Worm (Caenorhabditis elegans) whole organism, L4 larva: Measurements from ENCODE around the gene C14B9.10.

Source experiments
- D1046.2 ChIP-seq: fragments of 200-800 bp; sonication (Bioruptor generic); IDR thresholded peaks from 2 replicates; pipeline ENCODE4 v1.3.6; 2022; ENCODE audit warnings: missing genetic modification characterization, missing compliant biosample characterization
- F26F4.8 ChIP-seq: fragments of 200-800 bp; sonication (Bioruptor generic); conservative IDR thresholded peaks from 2 replicates; pipeline ENCODE4 v1.3.6; 2022; ENCODE audit warnings: missing genetic modification characterization, missing compliant biosample characterization
- F37D6.2 ChIP-seq: sonication (generic microtip); optimal IDR thresholded peaks from 2 replicates; lab custom pipeline; 2016; ENCODE audit warnings: mild to moderate bottlenecking, missing genetic modification characterization, missing compliant biosample characterization
- F49E8.2 ChIP-seq: sonication (generic microtip); optimal IDR thresholded peaks from 2 replicates; lab custom pipeline; 2016; ENCODE audit warnings: missing compliant biosample characterization, mild to moderate bottlenecking, missing genetic modification characterization, borderline replicate concordance
- R02D3.7 ChIP-seq: fragments of 150-350 bp; sonication (generic microtip); optimal IDR thresholded peaks from 3 replicates; lab custom pipeline; 2014; ENCODE audit warnings: missing biosample characterization, missing genetic modification characterization
- T26A8.4 ChIP-seq: fragments of 200-800 bp; sonication (Bioruptor generic); IDR thresholded peaks from 2 replicates; pipeline ENCODE4 v1.3.6; 2022; ENCODE audit warnings: missing genetic modification characterization, missing compliant biosample characterization
- ZK337.2 ChIP-seq: fragments of 200-800 bp; sonication (Bioruptor generic); IDR thresholded peaks from 2 replicates; pipeline ENCODE4 v1.3.6; 2022; ENCODE audit warnings: missing genetic modification reagents, missing genetic modification characterization, missing compliant biosample characterization
- ZK546.5 ChIP-seq, 2 experiments: sonication (generic microtip); optimal IDR thresholded peaks; 2 replicates each; lab custom pipeline; 2017; ENCODE audit warnings: missing biosample characterization in 2 of 2, missing genetic modification characterization in 2 of 2
- aha-1 ChIP-seq: fragments of 150-350 bp; peaks from one replicate; lab custom pipeline; 2014; ENCODE audit warnings: missing biosample characterization, missing genetic modification characterization
- aly-2 ChIP-seq: sonication (generic microtip); optimal IDR thresholded peaks from 2 replicates; lab custom pipeline; 2018; ENCODE audit warnings: missing biosample characterization, missing genetic modification characterization
- attf-4 ChIP-seq: sonication (generic microtip); optimal IDR thresholded peaks from 3 replicates; lab custom pipeline; 2017; ENCODE audit warnings: missing biosample characterization, missing genetic modification characterization
- ceh-32 ChIP-seq: sonication (generic microtip); optimal IDR thresholded peaks from 2 replicates; lab custom pipeline; 2016; ENCODE audit warnings: mild to moderate bottlenecking, missing genetic modification characterization, missing compliant biosample characterization; ENCODE audit not compliant: poor library complexity
- ceh-82 ChIP-seq: sonication (generic microtip); optimal IDR thresholded peaks from 2 replicates; lab custom pipeline; 2017; ENCODE audit warnings: missing biosample characterization, missing genetic modification characterization
- ces-1 ChIP-seq: fragments of 150-350 bp; sonication (generic microtip); optimal IDR thresholded peaks from 4 replicates; lab custom pipeline; 2014; ENCODE audit warnings: missing biosample characterization, missing genetic modification reagents, missing genetic modification characterization
- ctbp-1 ChIP-seq: fragments of 200-800 bp; sonication (Bioruptor generic); IDR thresholded peaks from 2 replicates; pipeline ENCODE4 v1.3.6; 2022; ENCODE audit warnings: missing genetic modification reagents, missing genetic modification characterization, missing compliant biosample characterization
- daf-12 ChIP-seq: fragments of 150-350 bp; optimal IDR thresholded peaks from 2 replicates; lab custom pipeline; 2014; ENCODE audit warnings: missing biosample characterization, missing genetic modification reagents, missing genetic modification characterization
- daf-19 ChIP-seq: fragments of 200-800 bp; sonication (Bioruptor generic); conservative IDR thresholded peaks from 2 replicates; pipeline ENCODE4 v1.3.6; 2022; ENCODE audit warnings: missing genetic modification characterization, missing compliant biosample characterization
- daf-8 ChIP-seq: fragments of 200-800 bp; sonication (Bioruptor generic); IDR thresholded peaks from 2 replicates; pipeline ENCODE4 v1.3.6; 2022; ENCODE audit warnings: missing genetic modification characterization, missing compliant biosample characterization
- dmd-6 ChIP-seq: fragments of 200-800 bp; sonication (Bioruptor generic); IDR thresholded peaks from 2 replicates; pipeline ENCODE4 v1.3.6; 2022; ENCODE audit warnings: missing genetic modification reagents, missing genetic modification characterization, missing compliant biosample characterization
- dmd-8 ChIP-seq: fragments of 200-800 bp; sonication (Bioruptor generic); IDR thresholded peaks from 2 replicates; pipeline ENCODE4 v1.3.6; 2022; ENCODE audit warnings: missing genetic modification characterization, missing compliant biosample characterization
- egl-43 ChIP-seq: fragments of 200-800 bp; sonication (Bioruptor generic); IDR thresholded peaks from 2 replicates; pipeline ENCODE4 v1.3.6; 2022; ENCODE audit warnings: missing genetic modification reagents, missing genetic modification characterization, missing compliant biosample characterization
- hif-1 ChIP-seq, 2 experiments: sonication (generic microtip); optimal IDR thresholded peaks; 2 replicates each; lab custom pipeline; 2016 to 2017; ENCODE audit warnings: missing compliant biosample characterization in 2 of 2, missing genetic modification characterization in 2 of 2, missing genetic modification reagents in 2 of 2, missing genotype in 2 of 2, mild to moderate bottlenecking in 1 of 2
- hlh-11 ChIP-seq: fragments of 200-800 bp; sonication (Bioruptor generic); optimal IDR thresholded peaks from 2 replicates; lab custom pipeline; 2018; ENCODE audit warnings: mild to moderate bottlenecking, missing genetic modification characterization, missing compliant biosample characterization
- lim-7 ChIP-seq: fragments of 200-800 bp; sonication (Bioruptor generic); IDR thresholded peaks from 2 replicates; pipeline ENCODE4 v1.3.6; 2022; ENCODE audit warnings: missing genetic modification characterization, missing compliant biosample characterization
- lin-13 ChIP-seq: fragments of 150-350 bp; optimal IDR thresholded peaks from 2 replicates; lab custom pipeline; 2014; ENCODE audit warnings: missing biosample characterization, missing genetic modification reagents, missing genetic modification characterization
- lin-15B ChIP-seq: fragments of 150-350 bp; sonication (generic microtip); optimal IDR thresholded peaks from 3 replicates; lab custom pipeline; 2014; ENCODE audit warnings: missing biosample characterization, missing genetic modification characterization
- lir-3 ChIP-seq: sonication (generic microtip); optimal IDR thresholded peaks from 2 replicates; lab custom pipeline; 2016; ENCODE audit warnings: mild to moderate bottlenecking, missing genetic modification characterization, missing compliant biosample characterization
- madf-5 ChIP-seq, 2 experiments: fragments of 200-800 bp; sonication (Bioruptor generic); IDR thresholded peaks; 2 replicates each; pipeline ENCODE4 v1.3.6; 2022; ENCODE audit warnings: missing compliant biosample characterization in 2 of 2, missing genetic modification characterization in 2 of 2
- mdl-1 ChIP-seq, 2 experiments: fragments of 150-350 bp in 1 of 2; sonication (generic microtip) in 1 of 2; optimal IDR thresholded peaks; 2 replicates each; lab custom pipeline; 2014 to 2017; ENCODE audit warnings: missing biosample characterization in 2 of 2, missing genetic modification characterization in 2 of 2
- mdt-29 ChIP-seq: fragments of 200-800 bp; sonication (Bioruptor generic); IDR thresholded peaks from 2 replicates; pipeline ENCODE4 v1.3.6; 2022; ENCODE audit warnings: missing genetic modification reagents, missing genetic modification characterization, missing compliant biosample characterization
- mes-2 ChIP-seq: sonication (generic microtip); optimal IDR thresholded peaks from 2 replicates; lab custom pipeline; 2016; ENCODE audit warnings: missing genotype, mild to moderate bottlenecking, missing genetic modification characterization, missing compliant biosample characterization; ENCODE audit not compliant: poor library complexity, severe bottlenecking
- mxl-2 ChIP-seq: fragments of 200-800 bp; sonication (Bioruptor generic); conservative IDR thresholded peaks from 2 replicates; pipeline ENCODE4 v1.3.6; 2022; ENCODE audit warnings: missing genetic modification reagents, missing genetic modification characterization, missing compliant biosample characterization
- nhr-102 ChIP-seq: sonication (generic microtip); optimal IDR thresholded peaks from 2 replicates; lab custom pipeline; 2016; ENCODE audit warnings: mild to moderate bottlenecking, missing genetic modification characterization, moderate library complexity, missing compliant biosample characterization
- nhr-28 ChIP-seq: fragments of 150-350 bp; optimal IDR thresholded peaks from 2 replicates; lab custom pipeline; 2014; ENCODE audit warnings: missing biosample characterization, missing genetic modification characterization
- nhr-41 ChIP-seq: fragments of 200-800 bp; sonication (Bioruptor generic); IDR thresholded peaks from 2 replicates; pipeline ENCODE4 v1.3.6; 2022; ENCODE audit warnings: missing genetic modification reagents, missing genetic modification characterization, missing compliant biosample characterization
- pha-4 ChIP-seq, 2 experiments: fragments of 150-350 bp in 1 of 2; fragments of 200-800 bp in 1 of 2; sonication (Bioruptor generic) in 1 of 2; IDR thresholded peaks in 1 of 2; optimal IDR thresholded peaks in 1 of 2; 2 replicates each; pipeline versions ENCODE4 v1.3.6 to Lab custom; 2014 to 2022; ENCODE audit warnings: missing genetic modification characterization in 2 of 2, missing genetic modification reagents in 2 of 2, missing biosample characterization in 1 of 2, missing compliant biosample characterization in 1 of 2
- pqm-1 ChIP-seq: sonication (generic microtip); optimal IDR thresholded peaks from 2 replicates; lab custom pipeline; 2017; ENCODE audit warnings: missing biosample characterization, missing genetic modification characterization
- saeg-2 ChIP-seq: fragments of 200-800 bp; sonication (Bioruptor generic); IDR thresholded peaks from 2 replicates; pipeline ENCODE4 v1.3.6; 2022; ENCODE audit warnings: missing genetic modification reagents, missing genetic modification characterization, missing compliant biosample characterization
- set-16 ChIP-seq: fragments of 200-800 bp; sonication (Bioruptor generic); IDR thresholded peaks from 2 replicates; pipeline ENCODE4 v1.3.6; 2022; ENCODE audit warnings: missing genetic modification reagents, missing genetic modification characterization, missing compliant biosample characterization
- snpc-1.2 ChIP-seq: fragments of 200-800 bp; sonication (Bioruptor generic); IDR thresholded peaks from 2 replicates; pipeline ENCODE4 v1.3.6; 2022; ENCODE audit warnings: missing genetic modification reagents, missing genetic modification characterization, missing compliant biosample characterization
- spr-3 ChIP-seq: fragments of 200-800 bp; sonication (Bioruptor generic); optimal IDR thresholded peaks from 2 replicates; lab custom pipeline; 2018; ENCODE audit warnings: mild to moderate bottlenecking, missing genetic modification characterization, missing compliant biosample characterization
- tra-1 ChIP-seq: fragments of 200-800 bp; sonication (Bioruptor generic); IDR thresholded peaks from 2 replicates; pipeline ENCODE4 v1.3.6; 2022; ENCODE audit warnings: missing genetic modification reagents, missing genetic modification characterization, missing compliant biosample characterization
- unc-62 ChIP-seq, 3 experiments: fragments of 150-350 bp in 1 of 3; sonication (generic microtip); optimal IDR thresholded peaks in 2 of 3; peaks in 1 of 3; 1 replicate in 1 of 3; 2 replicates in 2 of 3; lab custom pipeline; 2014 to 2017; ENCODE audit warnings: missing biosample characterization in 3 of 3, missing genetic modification characterization in 3 of 3, missing genetic modification reagents in 3 of 3, missing genotype in 1 of 3
- vab-7 ChIP-seq: fragments of 200-800 bp; sonication (Bioruptor generic); IDR thresholded peaks from 2 replicates; pipeline ENCODE4 v1.3.6; 2022; ENCODE audit warnings: missing genetic modification reagents, missing genetic modification characterization, missing compliant biosample characterization
- zfp-2 ChIP-seq: sonication (generic microtip); optimal IDR thresholded peaks from 2 replicates; lab custom pipeline; 2016; ENCODE audit warnings: mild to moderate bottlenecking, missing genetic modification characterization, missing compliant biosample characterization
- zfp-3 ChIP-seq: fragments of 200-800 bp; sonication (Bioruptor generic); conservative IDR thresholded peaks from 2 replicates; pipeline ENCODE4 v1.3.6; 2022; ENCODE audit warnings: missing genetic modification reagents, missing genetic modification characterization, missing compliant biosample characterization
- zip-11 ChIP-seq: fragments of 200-800 bp; sonication (Bioruptor generic); IDR thresholded peaks from 2 replicates; pipeline ENCODE4 v1.3.6; 2022; ENCODE audit warnings: missing genetic modification characterization, missing compliant biosample characterization
- zip-2 ChIP-seq: fragments of 150-350 bp; optimal IDR thresholded peaks from 2 replicates; lab custom pipeline; 2014; ENCODE audit warnings: missing biosample characterization, missing genetic modification characterization
- ztf-11 ChIP-seq: fragments of 150-350 bp; optimal IDR thresholded peaks from 2 replicates; lab custom pipeline; 2014; ENCODE audit warnings: missing biosample characterization, missing genetic modification characterization

Gene C14B9.10

DNA sequence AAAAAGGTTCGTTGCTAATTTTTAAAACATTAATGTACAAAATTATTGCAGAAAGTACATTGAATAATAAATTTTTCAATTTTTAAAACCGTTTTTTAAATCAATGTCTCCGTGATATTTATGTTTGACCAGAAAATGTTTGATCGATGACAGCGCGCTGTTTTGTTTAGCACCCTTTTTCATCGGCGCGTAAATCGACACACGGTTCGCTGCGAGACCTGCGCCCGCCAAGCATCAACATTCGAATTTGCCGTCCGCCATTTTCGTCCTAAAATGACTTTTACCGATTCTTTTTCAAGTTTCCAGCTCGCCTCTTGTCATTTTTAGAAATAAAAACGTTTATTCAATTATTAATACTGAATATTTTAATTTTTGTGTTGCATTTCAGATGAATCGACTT lies 29.7 kb upstream of the C14B9.10 start, which contains the start of gene plk-1 (continued):
- TF ChIP-seq ZK337.2 (GFP tag; lab: Robert Waterston, UW) (no peak), nhr-41 (no peak), F49E8.2 (no peak), lir-3 (no peak), ces-1 (no peak), unc-62 (GFP tag; optimal IDR thresholded peaks at IDR 0.05 in 1 of 2; lab: Kevin White, UChicago) (no peak), unc-62 (tag; optimal IDR thresholded peaks at IDR 0.05; lab: Kevin White, UChicago) (no peak), spr-3 (GFP tag; lab: Kevin White, UChicago) (no peak), ztf-11 (no peak), aly-2 (tag; lab: Kevin White, UChicago) (no peak), zfp-2 (tag; lab: Kevin White, UChicago) (no peak), F37D6.2 (no peak), dmd-8 (no peak), pha-4 (GFP tag; IDR thresholded peaks at IDR 0.05; lab: Robert Waterston, UW) (no peak), pha-4 (tag; optimal IDR thresholded peaks at IDR 0.05; lab: Kevin White, UChicago) (no peak), T26A8.4 (GFP tag; lab: Robert Waterston, UW) (no peak), zfp-3 (GFP tag; lab: Robert Waterston, UW) (no peak), lim-7 (GFP tag; lab: Robert Waterston, UW) (no peak), mxl-2 (GFP tag; lab: Robert Waterston, UW) (no peak), R02D3.7 (tag; lab: Kevin White, UChicago) (peak; percentile 57), aha-1 (tag; lab: Kevin White, UChicago) (peak; percentile 55), egl-43 (GFP tag; lab: Robert Waterston, UW) (no peak), nhr-102 (tag; lab: Kevin White, UChicago) (no peak), F26F4.8 (no peak), ZK546.5 (tag; optimal IDR thresholded peaks at IDR 0.05; lab: Kevin White, UChicago) (no peak), lin-15B (tag; lab: Kevin White, UChicago) (no peak), ceh-32 (tag; lab: Kevin White, UChicago) (no peak), zip-2 (tag; lab: Kevin White, UChicago) (no peak), daf-8 (GFP tag; lab: Robert Waterston, UW) (no peak), hif-1 (tag; optimal IDR thresholded peaks at IDR 0.05; lab: Kevin White, UChicago) (no peak), ceh-82 (no peak), ctbp-1 (GFP tag; lab: Robert Waterston, UW) (no peak), mdl-1 (tag; optimal IDR thresholded peaks at IDR 0.05; lab: Kevin White, UChicago) (no peak), saeg-2 (GFP tag; lab: Robert Waterston, UW) (no peak), dmd-6 (GFP tag; lab: Robert Waterston, UW) (no peak), D1046.2 (GFP tag; lab: Robert Waterston, UW) (no peak), daf-19 (GFP tag; lab: Robert Waterston, UW) (no peak), attf-4 (tag; lab: Kevin White, UChicago) (no peak), daf-12 (tag; lab: Kevin White, UChicago) (no peak), vab-7 (GFP tag; lab: Robert Waterston, UW) (no peak), mes-2 (tag; lab: Kevin White, UChicago) (peak; percentile 53), hlh-11 (tag; lab: Kevin White, UChicago) (no peak), snpc-1.2 (no peak), nhr-28 (tag; lab: Kevin White, UChicago) (no peak), set-16 (GFP tag; lab: Robert Waterston, UW) (no peak), pqm-1 (tag; lab: Kevin White, UChicago) (no peak), tra-1 (no peak), mdt-29 (no peak), lin-13 (GFP tag; lab: Kevin White, UChicago) (no peak), zip-11 (GFP tag; lab: Robert Waterston, UW) (no peak), madf-5 (GFP tag; IDR thresholded peaks at IDR 0.05; lab: Robert Waterston, UW) (no peak)
